Worm (Caenorhabditis elegans): ENCODE measurements around the gene col-124.

DNA sequence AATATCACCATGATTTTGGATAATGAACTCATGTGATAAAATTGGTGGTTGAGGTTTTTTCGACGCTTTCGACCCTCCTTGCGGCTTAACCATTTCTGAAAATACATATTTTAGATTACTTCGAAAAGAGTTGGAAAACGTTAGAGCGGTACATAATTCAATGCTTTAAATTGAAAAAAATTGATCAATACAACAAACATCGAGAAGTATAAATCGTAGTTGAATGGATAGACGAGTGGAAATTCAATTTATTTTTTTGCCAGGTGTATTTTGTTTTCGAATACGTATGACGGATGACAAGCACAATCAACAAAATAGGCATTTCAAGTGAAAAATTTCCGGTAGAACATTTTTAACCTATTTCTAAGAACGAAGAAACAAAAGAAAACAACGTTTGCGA is 4.9 kb downstream of the col-124 start, which contains the start of gene tram-1:
- TF ChIP-seq pha-4 (tag; optimal IDR thresholded peaks at IDR 0.05) (no peak), dve-1 (tag; optimal IDR thresholded peaks at IDR 0.05) (no peak), sox-2 (GFP tag; IDR thresholded peaks at IDR 0.05) (no peak), ets-4 (tag; optimal IDR thresholded peaks at IDR 0.05) (no peak), tbx-2 (tag; optimal IDR thresholded peaks at IDR 0.05) (no peak), lim-6 (tag; optimal IDR thresholded peaks at IDR 0.05) (no peak)

Measured in whole organism, late embryonic.